Fruit fly (Drosophila melanogaster): ENCODE data around the gene CG8745.

The CG8745 gene

DNA sequence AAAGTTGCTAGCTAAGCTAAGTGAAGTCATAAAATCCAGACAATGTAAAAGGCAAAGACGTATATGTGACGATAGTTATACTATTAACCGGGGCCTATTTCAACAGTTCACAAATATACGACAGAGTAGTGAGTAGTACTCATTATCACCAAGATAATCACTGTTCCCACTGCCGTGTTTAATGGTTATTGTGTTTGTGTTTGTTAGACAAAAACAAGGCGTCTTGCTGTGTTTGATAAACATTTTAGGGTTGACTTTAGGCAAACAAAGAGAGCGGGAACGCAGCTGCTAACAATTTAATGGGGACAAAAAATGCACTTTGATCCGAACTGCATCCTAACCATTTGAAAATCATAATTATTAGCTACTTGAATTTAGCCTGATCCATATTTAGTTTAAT is 1.2 kb downstream of the CG8745 start (continued):
- peak; percentile 86 for TF ChIP-seq CG12236 (GFP tag; optimal IDR thresholded peaks at IDR 0.05)
- peak; percentile 81 for TF ChIP-seq CG1529 (GFP tag; optimal IDR thresholded peaks at IDR 0.05)
- peak; percentile 8 for TF ChIP-seq repo (GFP tag; optimal IDR thresholded peaks at IDR 0.05)
- peak; percentile 76 for TF ChIP-seq CG10431 (GFP tag; optimal IDR thresholded peaks at IDR 0.05)
- TF ChIP-seq da (GFP tag; optimal IDR thresholded peaks at IDR 0.05), result peak; percentile 1
- TF ChIP-seq CG6683 (GFP tag; optimal IDR thresholded peaks at IDR 0.05), result peak; percentile 10
- no peak for TF ChIP-seq CkIIα-i1 (GFP tag; IDR thresholded peaks at IDR 0.05)
- no peak for TF ChIP-seq Hr39 (optimal IDR thresholded peaks at IDR 0.05)
- TF ChIP-seq prd (optimal IDR thresholded peaks at IDR 0.05), result no peak
- no peak for TF ChIP-seq prd (GFP tag; IDR thresholded peaks at IDR 0.05)
- TF ChIP-seq ems (GFP tag; optimal IDR thresholded peaks at IDR 0.05), result peak; percentile 31
- TF ChIP-seq CG18476 (GFP tag; optimal IDR thresholded peaks at IDR 0.05), result peak; percentile 23
- TF ChIP-seq row (GFP tag; IDR thresholded peaks at IDR 0.05), result no peak
- TF ChIP-seq CG3407 (GFP tag; optimal IDR thresholded peaks at IDR 0.05), result peak; percentile 90
- peak in 1 of 3 experiments; percentile 75 for TF ChIP-seq lola (GFP tag; optimal IDR thresholded peaks at IDR 0.05)
- peak; percentile 80 for TF ChIP-seq CG8359 (GFP tag; optimal IDR thresholded peaks at IDR 0.05; ENCODE audit: borderline replicate concordance)
- TF ChIP-seq CG16815 (GFP tag; optimal IDR thresholded peaks at IDR 0.05), result no peak
- TF ChIP-seq Lpt (GFP tag; optimal IDR thresholded peaks at IDR 0.05), result no peak
- TF ChIP-seq Tbp (GFP tag; optimal IDR thresholded peaks at IDR 0.05), result no peak
- TF ChIP-seq CG15073 (GFP tag; optimal IDR thresholded peaks at IDR 0.05), result no peak
- TF ChIP-seq sima (GFP tag; optimal IDR thresholded peaks at IDR 0.05), result no peak
- TF ChIP-seq klu (GFP tag; IDR thresholded peaks at IDR 0.05), result no peak
- TF ChIP-seq CG17802 (tag; optimal IDR thresholded peaks at IDR 0.05), result peak; percentile 55
- TF ChIP-seq wek (GFP tag; optimal IDR thresholded peaks at IDR 0.05), result peak; percentile 92
- TF ChIP-seq z (GFP tag; IDR thresholded peaks at IDR 0.05), result 0 out of 3 replicates have a peak, but pooled peaks have one; percentile 38
- TF ChIP-seq Bteb2 (GFP tag; optimal IDR thresholded peaks at IDR 0.05), result peak; percentile 24
- TF ChIP-seq seq (GFP tag; IDR thresholded peaks at IDR 0.05), result no peak
- TF ChIP-seq CG17829 (tag; optimal IDR thresholded peaks at IDR 0.05), result peak; percentile 68
- no peak for TF ChIP-seq CG11247 (GFP tag; IDR thresholded peaks at IDR 0.05)
- TF ChIP-seq ci (GFP tag; IDR thresholded peaks at IDR 0.05), result no peak
- no peak for TF ChIP-seq emc (GFP tag; optimal IDR thresholded peaks at IDR 0.05)
- no peak for TF ChIP-seq CG15514 (GFP tag; optimal IDR thresholded peaks at IDR 0.05)
- no peak for TF ChIP-seq dysf (GFP tag; IDR thresholded peaks at IDR 0.05)
- TF ChIP-seq ERR (GFP tag; optimal IDR thresholded peaks at IDR 0.05), result no peak
- TF ChIP-seq ac (GFP tag; optimal IDR thresholded peaks at IDR 0.05), result peak; percentile 94
- peak; percentile 85 for TF ChIP-seq CG12071 (GFP tag; optimal IDR thresholded peaks at IDR 0.05)
- peak; percentile 19 for TF ChIP-seq Usf (GFP tag; optimal IDR thresholded peaks at IDR 0.05)
- peak; percentile 33; the same call in 1 of the 3 replicates for TF ChIP-seq CG11695 (GFP tag; IDR thresholded peaks at IDR 0.05)
- TF ChIP-seq Hey (tag; optimal IDR thresholded peaks at IDR 0.05), result peak; percentile 49
- no peak for TF ChIP-seq CG13894 (tag; optimal IDR thresholded peaks at IDR 0.05)
- no peak for TF ChIP-seq Optix (GFP tag; IDR thresholded peaks at IDR 0.05)
- peak; percentile 63 for TF ChIP-seq Camta (GFP tag; optimal IDR thresholded peaks at IDR 0.05)
- TF ChIP-seq CG33213 (GFP tag; optimal IDR thresholded peaks at IDR 0.05), result peak; percentile 24
- TF ChIP-seq nerfin-2 (GFP tag; IDR thresholded peaks at IDR 0.05; ENCODE audit: partially characterized antibody), result no peak
- TF ChIP-seq Fer3 (tag; optimal IDR thresholded peaks at IDR 0.05), result peak; percentile 69
- TF ChIP-seq sr (GFP tag; IDR thresholded peaks at IDR 0.05), result no peak
- no peak for TF ChIP-seq Ets97D (GFP tag; optimal IDR thresholded peaks at IDR 0.05)
- no peak for TF ChIP-seq zen2 (GFP tag; IDR thresholded peaks at IDR 0.05; ENCODE audit: partially characterized antibody)
- peak; percentile 65 for TF ChIP-seq fd96Cb (tag; optimal IDR thresholded peaks at IDR 0.05)
- no peak for TF ChIP-seq croc (GFP tag; conservative IDR thresholded peaks at IDR 0.05)
- TF ChIP-seq NK7.1 (GFP tag; optimal IDR thresholded peaks at IDR 0.05), result peak; percentile 18
- TF ChIP-seq Taf1 (GFP tag; IDR thresholded peaks at IDR 0.05), result no peak

Measured in whole organism, embryonic.